ENCODE assay signal across 2 fruit fly cellular contexts in genomic region chrX:1848624-1849198, dm6.
TF ChIP-seq lines count a peak whose summit lies in the region.

No protein-coding gene starts in this region.

- TF ChIP-seq CTCF in whole organism, embryonic (GFP tag; optimal IDR thresholded peaks at IDR 0.05; lab: Kevin White, UChicago) = no peak

TF ChIP-seq in whole organism, embryonic, 481 proteins besides CTCF, POLR2A, EP300 and RAD21 (continues in another document):
- no peak for TF ChIP-seq trh (GFP tag; optimal IDR thresholded peaks at IDR 0.05; lab: Kevin White, UChicago)
- no peak for TF ChIP-seq Bgb (GFP tag; IDR thresholded peaks at IDR 0.05; lab: Robert Waterston, UW; ENCODE audit: partially characterized antibody)
- no peak for TF ChIP-seq CG6689 (GFP tag; IDR thresholded peaks at IDR 0.05; lab: Robert Waterston, UW)
- no peak for TF ChIP-seq crp (GFP tag; optimal IDR thresholded peaks at IDR 0.05; lab: Kevin White, UChicago)
- peak; percentile 17 for TF ChIP-seq ftz-f1 (GFP tag; optimal IDR thresholded peaks at IDR 0.05; lab: Kevin White, UChicago)
- TF ChIP-seq Max (GFP tag; optimal IDR thresholded peaks at IDR 0.05; lab: Kevin White, UChicago) = no peak
- TF ChIP-seq cg (GFP tag; optimal IDR thresholded peaks at IDR 0.05; lab: Kevin White, UChicago) = peak; percentile 12
- TF ChIP-seq CG7839 (tag; optimal IDR thresholded peaks at IDR 0.05; lab: Kevin White, UChicago) = no peak
- no peak for TF ChIP-seq CG15601 (tag; optimal IDR thresholded peaks at IDR 0.05; lab: Kevin White, UChicago)
- no peak for TF ChIP-seq stwl (tag; optimal IDR thresholded peaks at IDR 0.05; lab: Kevin White, UChicago)
- no peak for TF ChIP-seq Sin3A (optimal IDR thresholded peaks at IDR 0.05; lab: Kevin White, UChicago)
- TF ChIP-seq CG8765 (GFP tag; IDR thresholded peaks at IDR 0.05; lab: Robert Waterston, UW) = no peak
- TF ChIP-seq row (GFP tag; IDR thresholded peaks at IDR 0.05; lab: Robert Waterston, UW) = 0 out of 3 replicates have a peak, but pooled peaks have one; percentile 22
- TF ChIP-seq CG3726 (GFP tag; IDR thresholded peaks at IDR 0.05; lab: Robert Waterston, UW) = no peak
- peak; percentile 4 for TF ChIP-seq lilli (GFP tag; optimal IDR thresholded peaks at IDR 0.05; lab: Kevin White, UChicago)
- TF ChIP-seq Drgx (GFP tag; IDR thresholded peaks at IDR 0.05; lab: Robert Waterston, UW) = no peak
- TF ChIP-seq Xrp1 (GFP tag; IDR thresholded peaks at IDR 0.05; lab: Robert Waterston, UW) = no peak
- TF ChIP-seq cwo (GFP tag; optimal IDR thresholded peaks at IDR 0.05; lab: Kevin White, UChicago) = peak; percentile 57
- TF ChIP-seq CG10543 (GFP tag; optimal IDR thresholded peaks at IDR 0.05; lab: Kevin White, UChicago) = peak; percentile 60
- TF ChIP-seq CG8478 (optimal IDR thresholded peaks at IDR 0.05; lab: Kevin White, UChicago) = no peak
- no peak for TF ChIP-seq chn (GFP tag; optimal IDR thresholded peaks at IDR 0.05; lab: Kevin White, UChicago)
- TF ChIP-seq Elba2 (GFP tag; optimal IDR thresholded peaks at IDR 0.05; lab: Kevin White, UChicago) = no peak
- TF ChIP-seq pfk (GFP tag; optimal IDR thresholded peaks at IDR 0.05; lab: Kevin White, UChicago) = no peak
- TF ChIP-seq bigmax (GFP tag; optimal IDR thresholded peaks at IDR 0.05; lab: Kevin White, UChicago) = no peak
- no peak for TF ChIP-seq Fer2 (tag; optimal IDR thresholded peaks at IDR 0.05; lab: Kevin White, UChicago)
- no peak for TF ChIP-seq sisA (GFP tag; IDR thresholded peaks at IDR 0.05; lab: Robert Waterston, UW)
- TF ChIP-seq Usf (GFP tag; optimal IDR thresholded peaks at IDR 0.05; lab: Kevin White, UChicago) = no peak
- TF ChIP-seq Vsx1 (GFP tag; optimal IDR thresholded peaks at IDR 0.05; lab: Kevin White, UChicago) = no peak
- TF ChIP-seq sens (GFP tag; lab: Kevin White, UChicago) = peak; percentile 32
- no peak for TF ChIP-seq Taf1 (GFP tag; IDR thresholded peaks at IDR 0.05; lab: Robert Waterston, UW)
- peak; percentile 73 for TF ChIP-seq mirr (GFP tag; optimal IDR thresholded peaks at IDR 0.05; lab: Kevin White, UChicago)
- TF ChIP-seq CG14050 (GFP tag; IDR thresholded peaks at IDR 0.05; lab: Robert Waterston, UW) = no peak
- TF ChIP-seq mld (GFP tag; IDR thresholded peaks at IDR 0.05; lab: Robert Waterston, UW; ENCODE audit: partially characterized antibody) = no peak
- TF ChIP-seq CG7987 (GFP tag; optimal IDR thresholded peaks at IDR 0.05; lab: Kevin White, UChicago) = no peak
- TF ChIP-seq CG2120 (GFP tag; optimal IDR thresholded peaks at IDR 0.05; lab: Kevin White, UChicago) = peak; percentile 23
- peak; percentile 46 for TF ChIP-seq CG18599 (GFP tag; optimal IDR thresholded peaks at IDR 0.05; lab: Kevin White, UChicago)
- no peak for TF ChIP-seq CG9876 (GFP tag; optimal IDR thresholded peaks at IDR 0.05; lab: Kevin White, UChicago)
- TF ChIP-seq CG17802 (tag; optimal IDR thresholded peaks at IDR 0.05; lab: Kevin White, UChicago) = no peak
- TF ChIP-seq shn (GFP tag; optimal IDR thresholded peaks at IDR 0.05; lab: Kevin White, UChicago) = no peak
- peak; percentile 30; the same call in 1 of the 2 replicates for TF ChIP-seq CG32532 (GFP tag; IDR thresholded peaks at IDR 0.05; lab: Robert Waterston, UW)
- peak; percentile 69 for TF ChIP-seq twi (tag; optimal IDR thresholded peaks at IDR 0.05; lab: Kevin White, UChicago)
- peak in 1 of 2 experiments; percentile 14 for TF ChIP-seq Pdp1 (GFP tag; optimal IDR thresholded peaks at IDR 0.05; lab: Kevin White, UChicago)
- no peak for TF ChIP-seq tgo (GFP tag; IDR thresholded peaks at IDR 0.05; lab: Robert Waterston, UW)
- no peak for TF ChIP-seq slou (GFP tag; optimal IDR thresholded peaks at IDR 0.05; lab: Kevin White, UChicago)
- TF ChIP-seq CG13894 (tag; optimal IDR thresholded peaks at IDR 0.05; lab: Kevin White, UChicago) = peak; percentile 31
- peak; percentile 39 for TF ChIP-seq grn (GFP tag; optimal IDR thresholded peaks at IDR 0.05; lab: Kevin White, UChicago)
- TF ChIP-seq TFAM (GFP tag; optimal IDR thresholded peaks at IDR 0.05; lab: Kevin White, UChicago) = no peak
- TF ChIP-seq kni (GFP tag; optimal IDR thresholded peaks at IDR 0.05; lab: Kevin White, UChicago) = peak; percentile 65

TF ChIP-seq in whole organism, prepupa, 60 proteins besides CTCF, POLR2A, EP300 and RAD21:
- TF ChIP-seq fkh (GFP tag; optimal IDR thresholded peaks at IDR 0.05; lab: Kevin White, UChicago) (peak; percentile 31), Sox102F (GFP tag; optimal IDR thresholded peaks at IDR 0.05; lab: Kevin White, UChicago) (no peak)
